Worm (Caenorhabditis elegans) whole organism, L1 larva: ENCODE data around the gene srx-85.

Experiments used
- C16A3.4 ChIP-seq: fragments of 150-350 bp; optimal IDR thresholded peaks from 2 replicates; lab custom pipeline; 2014; ENCODE audit warnings: missing biosample characterization, missing genetic modification characterization
- blmp-1 ChIP-seq: fragments of 150-350 bp; optimal IDR thresholded peaks from 2 replicates; lab custom pipeline; 2014; ENCODE audit warnings: missing biosample characterization, missing genetic modification characterization
- ceh-63 ChIP-seq: fragments of 200-800 bp; sonication (Bioruptor generic); optimal IDR thresholded peaks from 2 replicates; lab custom pipeline; 2018; ENCODE audit warnings: mild to moderate bottlenecking, missing genetic modification characterization, missing compliant biosample characterization
- ceh-8 ChIP-seq: fragments of 200-800 bp; sonication (Bioruptor generic); optimal IDR thresholded peaks from 2 replicates; lab custom pipeline; 2018; ENCODE audit warnings: mild to moderate bottlenecking, missing genetic modification characterization, moderate library complexity, missing compliant biosample characterization
- ceh-82 ChIP-seq, 3 experiments: fragments of 150-350 bp in 1 of 3; sonication (generic microtip) in 2 of 3; optimal IDR thresholded peaks; 2 replicates each; lab custom pipeline; 2014 to 2017; ENCODE audit warnings: missing biosample characterization in 3 of 3, missing genetic modification characterization in 3 of 3
- ces-1 ChIP-seq: fragments of 150-350 bp; optimal IDR thresholded peaks from 2 replicates; lab custom pipeline; 2014; ENCODE audit warnings: missing biosample characterization, missing genetic modification reagents, missing genetic modification characterization
- dpl-1 ChIP-seq, 3 experiments: fragments of 150-350 bp in 2 of 3; sonication (generic microtip) in 1 of 3; optimal IDR thresholded peaks; 2 replicates each; lab custom pipeline; 2014 to 2017; ENCODE audit warnings: missing biosample characterization in 3 of 3, missing genetic modification characterization in 3 of 3, missing genetic modification reagents in 3 of 3
- dsc-1 ChIP-seq: sonication (generic microtip); optimal IDR thresholded peaks from 2 replicates; lab custom pipeline; 2016; ENCODE audit warnings: mild to moderate bottlenecking, missing genetic modification characterization, missing compliant biosample characterization
- egl-13 ChIP-seq: sonication (generic microtip); optimal IDR thresholded peaks from 2 replicates; lab custom pipeline; 2016; ENCODE audit warnings: missing genotype, missing genetic modification reagents, missing genetic modification characterization, missing compliant biosample characterization
- elt-3 ChIP-seq, 6 experiments: fragments of 150-350 bp in 1 of 6; sonication (generic microtip); optimal IDR thresholded peaks; 2 replicates each; lab custom pipeline; 2017 to 2018; ENCODE audit warnings: missing biosample characterization in 6 of 6, missing genetic modification characterization in 6 of 6, inconsistent platforms in 1 of 6
- fkh-4 ChIP-seq: sonication (generic microtip); optimal IDR thresholded peaks from 2 replicates; lab custom pipeline; 2016; ENCODE audit warnings: missing compliant biosample characterization, missing genetic modification characterization, borderline replicate concordance
- fkh-8 ChIP-seq: sonication (generic microtip); optimal IDR thresholded peaks from 2 replicates; lab custom pipeline; 2016; ENCODE audit warnings: mild to moderate bottlenecking, missing genetic modification characterization, missing compliant biosample characterization
- grh-1 ChIP-seq: fragments of 200-800 bp; sonication (Bioruptor generic); IDR thresholded peaks from 2 replicates; pipeline ENCODE4 v1.3.6; 2022; ENCODE audit warnings: missing genetic modification reagents, missing genetic modification characterization, missing compliant biosample characterization
- hlh-17 ChIP-seq: fragments of 200-800 bp; sonication (Bioruptor generic); optimal IDR thresholded peaks from 2 replicates; lab custom pipeline; 2018; ENCODE audit warnings: missing genetic modification characterization, mild to moderate bottlenecking, missing compliant biosample characterization, moderate library complexity, borderline replicate concordance
- hlh-4 ChIP-seq: sonication (generic microtip); optimal IDR thresholded peaks from 2 replicates; lab custom pipeline; 2016; ENCODE audit warnings: mild to moderate bottlenecking, missing genetic modification characterization, missing compliant biosample characterization
- hpl-2 ChIP-seq: fragments of 150-350 bp; optimal IDR thresholded peaks from 2 replicates; lab custom pipeline; 2014; ENCODE audit warnings: missing biosample characterization, missing genetic modification reagents, missing genetic modification characterization
- jun-1 ChIP-seq: fragments of 150-350 bp; optimal IDR thresholded peaks from 2 replicates; lab custom pipeline; 2014; ENCODE audit warnings: missing biosample characterization, missing genetic modification reagents, missing genetic modification characterization
- lin-35 ChIP-seq, 2 experiments: fragments of 150-350 bp; optimal IDR thresholded peaks; 2 replicates each; lab custom pipeline; 2014; ENCODE audit warnings: missing biosample characterization in 2 of 2, missing genetic modification characterization in 2 of 2, missing genetic modification reagents in 2 of 2
- lin-39 ChIP-seq: fragments of 150-350 bp; optimal IDR thresholded peaks from 2 replicates; lab custom pipeline; 2014; ENCODE audit warnings: missing biosample characterization, missing genetic modification reagents, missing genetic modification characterization
- lsy-2 ChIP-seq, 2 experiments: fragments of 150-350 bp; optimal IDR thresholded peaks; 2 replicates each; lab custom pipeline; 2014; ENCODE audit warnings: missing biosample characterization in 2 of 2, missing genetic modification characterization in 2 of 2
- mep-1 ChIP-seq: fragments of 150-350 bp; optimal IDR thresholded peaks from 2 replicates; lab custom pipeline; 2014; ENCODE audit warnings: missing biosample characterization, missing genetic modification characterization
- nhr-11 ChIP-seq: fragments of 150-350 bp; optimal IDR thresholded peaks from 2 replicates; lab custom pipeline; 2014; ENCODE audit warnings: missing biosample characterization, missing genetic modification characterization
- nhr-12 ChIP-seq: sonication (generic microtip); optimal IDR thresholded peaks from 2 replicates; lab custom pipeline; 2017; ENCODE audit warnings: missing biosample characterization, missing genetic modification characterization
- nhr-20 ChIP-seq: sonication (generic microtip); optimal IDR thresholded peaks from 2 replicates; lab custom pipeline; 2016; ENCODE audit warnings: mild to moderate bottlenecking, missing genetic modification characterization, missing compliant biosample characterization
- nhr-76 ChIP-seq: sonication (generic microtip); optimal IDR thresholded peaks from 2 replicates; lab custom pipeline; 2017; ENCODE audit warnings: missing biosample characterization, missing genetic modification characterization
- nhr-77 ChIP-seq: fragments of 150-350 bp; optimal IDR thresholded peaks from 2 replicates; lab custom pipeline; 2014; ENCODE audit warnings: missing biosample characterization, missing genetic modification characterization
- nhr-84 ChIP-seq: sonication (generic microtip); optimal IDR thresholded peaks from 2 replicates; lab custom pipeline; 2017; ENCODE audit warnings: missing biosample characterization, missing genetic modification characterization
- pag-3 ChIP-seq: sonication (generic microtip); optimal IDR thresholded peaks from 2 replicates; lab custom pipeline; 2017; ENCODE audit warnings: missing genetic modification characterization, mild to moderate bottlenecking, missing compliant biosample characterization, antibody characterized with exemption, borderline replicate concordance; ENCODE audit not compliant: insufficient read depth
- rnt-1 ChIP-seq: sonication (generic microtip); optimal IDR thresholded peaks from 2 replicates; lab custom pipeline; 2016; ENCODE audit warnings: mild to moderate bottlenecking, missing genetic modification characterization, moderate library complexity, missing compliant biosample characterization
- skn-1 ChIP-seq: fragments of 150-350 bp; optimal IDR thresholded peaks from 2 replicates; lab custom pipeline; 2014; ENCODE audit warnings: missing biosample characterization, missing genetic modification characterization
- snpc-4 ChIP-seq: fragments of 150-350 bp; optimal IDR thresholded peaks from 2 replicates; lab custom pipeline; 2014; ENCODE audit warnings: missing biosample characterization, missing genetic modification characterization
- snu-23 ChIP-seq: sonication (generic microtip); optimal IDR thresholded peaks from 2 replicates; lab custom pipeline; 2016; ENCODE audit warnings: missing genetic modification characterization, missing compliant biosample characterization
- sox-4 ChIP-seq: sonication (generic microtip); optimal IDR thresholded peaks from 2 replicates; lab custom pipeline; 2016; ENCODE audit warnings: missing genetic modification characterization, missing compliant biosample characterization
- sptf-1 ChIP-seq: fragments of 150-350 bp; optimal IDR thresholded peaks from 2 replicates; lab custom pipeline; 2014; ENCODE audit warnings: missing biosample characterization, missing genetic modification characterization
- swsn-7 ChIP-seq: sonication (generic microtip); optimal IDR thresholded peaks from 2 replicates; lab custom pipeline; 2016; ENCODE audit warnings: missing genetic modification characterization, missing compliant biosample characterization
- unc-130 ChIP-seq: fragments of 150-350 bp; optimal IDR thresholded peaks from 2 replicates; lab custom pipeline; 2017; ENCODE audit warnings: missing biosample characterization, missing genetic modification characterization, inconsistent platforms
- unc-98 ChIP-seq: fragments of 200-800 bp; sonication (Bioruptor generic); IDR thresholded peaks from 2 replicates; pipeline ENCODE4 v1.3.6; 2022; ENCODE audit warnings: missing genetic modification characterization, missing compliant biosample characterization
- xbp-1 ChIP-seq: sonication (generic microtip); optimal IDR thresholded peaks from 2 replicates; lab custom pipeline; 2016; ENCODE audit warnings: missing genetic modification characterization, missing compliant biosample characterization

The srx-85 gene

DNA sequence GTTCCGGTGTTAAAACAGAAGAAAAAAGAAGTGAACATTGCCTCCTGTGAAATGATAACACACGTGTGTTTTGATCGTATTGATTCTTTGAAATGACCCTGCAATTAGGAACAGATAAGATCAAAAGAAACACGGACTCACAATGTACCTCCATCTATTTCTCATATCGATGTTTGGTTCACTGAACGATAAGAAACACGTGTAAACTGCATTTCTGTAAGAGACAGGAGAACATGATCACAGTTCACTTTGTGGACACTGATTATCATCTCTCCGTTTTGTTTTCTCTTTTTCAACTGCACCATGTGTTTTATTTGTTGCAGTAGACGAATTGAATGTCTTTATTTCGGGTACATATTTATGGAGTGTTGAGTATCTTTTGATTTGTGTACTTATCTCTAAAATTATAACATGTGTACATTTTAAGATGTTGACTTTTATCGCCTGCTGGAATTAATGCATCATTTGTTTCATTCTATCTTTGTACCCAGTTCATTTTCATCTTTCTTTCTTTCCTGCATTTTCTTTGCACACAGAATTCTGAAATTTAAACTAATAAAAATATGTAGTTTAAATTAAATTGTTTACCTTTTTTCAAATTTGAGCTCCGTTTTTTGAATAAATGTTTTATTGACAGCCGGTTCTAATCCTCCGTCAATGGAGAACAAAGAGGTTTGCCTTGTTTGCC is 20.5 kb downstream of the srx-85 start, which contains the start of the genes H12C20.7 and nhr-68 (continued):
- TF ChIP-seq fkh-4 (tag; lab: Kevin White, UChicago) (no peak), ceh-8 (GFP tag; lab: Kevin White, UChicago) (no peak), dpl-1 (GFP tag; optimal IDR thresholded peaks at IDR 0.05; lab: Kevin White, UChicago) (peak in 2 of 3 experiments; percentile 8 to 45), lsy-2 (tag; optimal IDR thresholded peaks at IDR 0.05; lab: Kevin White, UChicago) (peak; percentile 58 to 76), nhr-77 (no peak), blmp-1 (tag; lab: Kevin White, UChicago) (peak; percentile 76), elt-3 (tag; optimal IDR thresholded peaks at IDR 0.05; lab: Kevin White, UChicago) (peak; percentile 84 to 99 (median 93)), lin-35 (GFP tag; optimal IDR thresholded peaks at IDR 0.05; lab: Kevin White, UChicago) (peak in 1 of 2 experiments; percentile 85), dsc-1 (tag; lab: Kevin White, UChicago) (peak; percentile 96), mep-1 (no peak), ceh-82 (tag; optimal IDR thresholded peaks at IDR 0.05; lab: Kevin White, UChicago) (no peak), unc-130 (peak; percentile 72), snu-23 (GFP tag; lab: Kevin White, UChicago) (peak; percentile 96), swsn-7 (tag; lab: Kevin White, UChicago) (peak; percentile 61), snpc-4 (tag; lab: Kevin White, UChicago) (no peak), fkh-8 (tag; lab: Kevin White, UChicago) (no peak), ces-1 (GFP tag; lab: Kevin White, UChicago) (no peak), nhr-84 (tag; lab: Kevin White, UChicago) (no peak), ceh-63 (GFP tag; lab: Kevin White, UChicago) (no peak), unc-98 (GFP tag; lab: Robert Waterston, UW) (no peak), jun-1 (tag; lab: Kevin White, UChicago) (peak; percentile 42), lin-39 (peak; percentile 59), C16A3.4 (tag; lab: Kevin White, UChicago) (peak; percentile 92), xbp-1 (tag; lab: Kevin White, UChicago) (peak; percentile 74), nhr-20 (tag; lab: Kevin White, UChicago) (peak; percentile 99), pag-3 (tag; lab: Kevin White, UChicago) (no peak), grh-1 (GFP tag; lab: Robert Waterston, UW) (peak; percentile 82), sox-4 (tag; lab: Kevin White, UChicago) (no peak), nhr-76 (tag; lab: Kevin White, UChicago) (no peak), hlh-4 (tag; lab: Kevin White, UChicago) (no peak), nhr-12 (no peak), rnt-1 (no peak)

DNA sequence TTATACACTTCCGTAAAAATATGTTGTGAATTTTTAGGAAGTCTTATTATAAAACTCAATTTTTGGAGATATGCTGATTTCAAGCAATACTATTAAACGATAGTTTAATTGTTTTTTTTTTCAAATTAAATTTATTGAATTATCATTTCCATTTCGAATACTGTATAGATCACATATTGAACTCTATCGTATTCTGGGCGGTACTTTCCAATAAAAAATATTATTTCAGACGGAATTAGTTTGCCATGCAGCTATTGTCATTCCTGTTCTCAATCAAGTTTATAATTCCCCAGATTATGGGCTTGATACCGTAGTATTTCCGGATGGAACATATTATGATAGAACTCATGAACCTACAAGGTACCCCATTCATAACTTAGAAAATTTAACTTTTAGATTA is 22.1 kb downstream of the srx-85 start:
- TF ChIP-seq mep-1 (no peak), lsy-2 (tag; optimal IDR thresholded peaks at IDR 0.05; lab: Kevin White, UChicago) (peak in 1 of 2 experiments; percentile 51)

DNA sequence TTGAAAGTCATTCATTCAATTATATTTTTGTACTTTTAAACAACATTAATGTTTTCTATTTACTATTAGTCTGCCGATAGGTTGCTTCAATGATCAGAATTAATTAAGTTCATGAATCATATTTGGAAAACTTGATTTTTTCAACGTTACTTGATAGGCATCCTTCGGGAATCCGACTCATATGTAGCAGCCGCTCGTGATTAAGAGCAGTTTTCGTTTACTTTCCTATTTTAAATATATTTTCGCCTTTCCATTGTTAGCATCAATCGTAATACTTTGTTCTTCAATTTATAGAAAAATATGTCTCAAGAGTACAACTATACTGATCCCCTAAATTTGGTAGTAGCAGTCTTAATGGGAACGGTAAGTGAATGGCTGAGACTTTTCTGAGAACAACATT is 28.3 kb downstream of the srx-85 start, which contains the start of gene srx-90:
Gene srx-90 (plus strand): TSS at position 301 of the 400 bp plus-strand sequence.
- TF ChIP-seq unc-130 (no peak), nhr-11 (no peak)

DNA sequence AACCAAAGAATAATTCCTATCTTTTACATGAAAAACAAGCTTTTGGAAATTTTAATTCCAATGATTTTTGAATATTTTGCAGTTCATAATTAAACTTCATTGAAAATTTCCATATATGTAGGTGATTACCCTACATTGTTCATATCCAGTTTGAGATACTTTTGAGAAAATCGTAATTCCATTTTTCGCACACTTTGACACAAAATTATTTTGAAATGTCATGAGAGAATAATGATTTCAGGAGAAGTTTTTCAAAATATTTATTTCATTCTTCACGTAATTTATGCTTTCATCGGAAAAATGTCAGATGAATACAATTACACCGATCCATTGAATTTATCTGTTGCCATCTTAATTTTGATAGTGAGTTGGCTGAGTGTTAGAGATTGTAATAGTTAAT is 30.7 kb downstream of the srx-85 start, which contains the start of gene srx-88:
Gene srx-88 (plus strand): TSS at position 301 of the 400 bp plus-strand sequence.
- no peak for TF ChIP-seq skn-1
- no peak for TF ChIP-seq hlh-17 (GFP tag; lab: Kevin White, UChicago)
- TF ChIP-seq egl-13 (tag; lab: Kevin White, UChicago) = no peak
- TF ChIP-seq nhr-76 (tag; lab: Kevin White, UChicago) = no peak
- no peak for TF ChIP-seq mep-1
- TF ChIP-seq hpl-2 = no peak
- TF ChIP-seq sptf-1 (tag; lab: Kevin White, UChicago) = no peak
